Worm (Caenorhabditis elegans) whole organism, young adult: ENCODE results near the gene sshk-1.

Experiments used
- D2030.7 ChIP-seq: fragments of 200-800 bp; sonication (Bioruptor generic); IDR thresholded peaks from 2 replicates; pipeline ENCODE4 v1.3.6; 2022; ENCODE audit warnings: missing genetic modification reagents, missing genetic modification characterization, missing compliant biosample characterization
- F23B12.7 ChIP-seq: sonication (generic microtip); optimal IDR thresholded peaks from 2 replicates; lab custom pipeline; 2017; ENCODE audit warnings: missing genetic modification characterization, mild to moderate bottlenecking, missing compliant biosample characterization, antibody characterized with exemption, moderate library complexity; ENCODE audit not compliant: insufficient read depth
- F52B5.7 ChIP-seq: sonication (generic microtip); optimal IDR thresholded peaks from 2 replicates; lab custom pipeline; 2016; ENCODE audit warnings: mild to moderate bottlenecking, missing genetic modification characterization, missing compliant biosample characterization
- T07F8.4 ChIP-seq: sonication (generic microtip); optimal IDR thresholded peaks from 2 replicates; lab custom pipeline; 2016; ENCODE audit warnings: mild to moderate bottlenecking, missing genetic modification characterization, moderate library complexity, missing compliant biosample characterization
- Y95B8A.8 ChIP-seq: fragments of 200-800 bp; sonication (Bioruptor generic); IDR thresholded peaks from 2 replicates; pipeline ENCODE4 v1.3.6; 2022; ENCODE audit warnings: missing genetic modification reagents, missing genetic modification characterization, missing compliant biosample characterization
- ZK185.1 ChIP-seq: sonication (generic microtip); optimal IDR thresholded peaks from 2 replicates; lab custom pipeline; 2016; ENCODE audit warnings: mild to moderate bottlenecking, missing genetic modification characterization, missing compliant biosample characterization; ENCODE audit not compliant: poor library complexity, severe bottlenecking
- ama-1 ChIP-seq, 3 experiments: fragments of 150-350 bp in 1 of 3; sonication (generic microtip) in 2 of 3; optimal IDR thresholded peaks; 2 replicates each; lab custom pipeline; 2014 to 2018; ENCODE audit warnings: missing biosample characterization in 2 of 3, missing genetic modification characterization in 2 of 3, missing genetic modification reagents in 2 of 3
- atf-7 ChIP-seq: sonication (generic microtip); optimal IDR thresholded peaks from 2 replicates; lab custom pipeline; 2017; ENCODE audit warnings: mild to moderate bottlenecking, missing genetic modification characterization, missing compliant biosample characterization
- athp-1 ChIP-seq: sonication (generic microtip); optimal IDR thresholded peaks from 2 replicates; lab custom pipeline; 2017; ENCODE audit warnings: mild to moderate bottlenecking, missing genetic modification characterization, missing compliant biosample characterization
- attf-6 ChIP-seq: fragments of 200-800 bp; sonication (Bioruptor generic); IDR thresholded peaks from 2 replicates; pipeline ENCODE4 v1.3.6; 2022; ENCODE audit warnings: missing genetic modification reagents, missing genetic modification characterization, missing compliant biosample characterization
- bed-1 ChIP-seq: fragments of 200-800 bp; sonication (Bioruptor generic); IDR thresholded peaks from 2 replicates; pipeline ENCODE4 v1.3.6; 2022; ENCODE audit warnings: missing genetic modification reagents, missing genetic modification characterization, missing compliant biosample characterization
- cebp-2 ChIP-seq: fragments of 200-800 bp; sonication (Bioruptor generic); IDR thresholded peaks from 2 replicates; pipeline ENCODE4 v1.3.6; 2022; ENCODE audit warnings: missing genetic modification characterization, missing compliant biosample characterization
- ceh-27 ChIP-seq: fragments of 200-800 bp; sonication (Bioruptor generic); optimal IDR thresholded peaks from 2 replicates; lab custom pipeline; 2018; ENCODE audit warnings: mild to moderate bottlenecking, missing genetic modification characterization, moderate library complexity, missing compliant biosample characterization
- ceh-58 ChIP-seq: fragments of 200-800 bp; sonication (Bioruptor generic); IDR thresholded peaks from 2 replicates; pipeline ENCODE4 v1.3.6; 2022; ENCODE audit warnings: missing genetic modification characterization, missing compliant biosample characterization
- egl-44 ChIP-seq: fragments of 200-800 bp; sonication (Bioruptor generic); IDR thresholded peaks from 2 replicates; pipeline ENCODE4 v1.3.6; 2022; ENCODE audit warnings: missing genetic modification reagents, missing genetic modification characterization, missing compliant biosample characterization
- ekl-4 ChIP-seq: fragments of 200-800 bp; sonication (Bioruptor generic); IDR thresholded peaks from 2 replicates; pipeline ENCODE4 v1.3.6; 2022; ENCODE audit warnings: missing genetic modification reagents, missing genetic modification characterization, missing compliant biosample characterization
- him-1 ChIP-seq: sonication (generic microtip); optimal IDR thresholded peaks from 2 replicates; lab custom pipeline; 2016; ENCODE audit warnings: missing genotype, missing genetic modification reagents, missing genetic modification characterization, missing compliant biosample characterization
- hmg-20 ChIP-seq: fragments of 200-800 bp; sonication (Bioruptor generic); IDR thresholded peaks from 2 replicates; pipeline ENCODE4 v1.3.6; 2022; ENCODE audit warnings: missing genetic modification reagents, missing genetic modification characterization, missing compliant biosample characterization
- let-607 ChIP-seq, 2 experiments: fragments of 200-800 bp in 1 of 2; sonication (Bioruptor generic) in 1 of 2; sonication (generic microtip) in 1 of 2; optimal IDR thresholded peaks; 2 replicates each; lab custom pipeline; 2016 to 2018; ENCODE audit warnings: mild to moderate bottlenecking in 2 of 2, missing compliant biosample characterization in 2 of 2, missing genetic modification characterization in 2 of 2, moderate library complexity in 2 of 2, missing genotype in 1 of 2
- madf-3 ChIP-seq: fragments of 200-800 bp; sonication (Bioruptor generic); IDR thresholded peaks from 2 replicates; pipeline ENCODE4 v1.3.6; 2022; ENCODE audit warnings: missing genetic modification reagents, missing genetic modification characterization, missing compliant biosample characterization
- madf-8 ChIP-seq: fragments of 200-800 bp; sonication (Bioruptor generic); conservative IDR thresholded peaks from 2 replicates; pipeline ENCODE4 v1.3.6; 2022; ENCODE audit warnings: missing genetic modification reagents, missing genetic modification characterization, missing compliant biosample characterization
- mcd-1 ChIP-seq: fragments of 200-800 bp; sonication (Bioruptor generic); IDR thresholded peaks from 2 replicates; pipeline ENCODE4 v1.3.6; 2022; ENCODE audit warnings: missing genetic modification reagents, missing genetic modification characterization, missing compliant biosample characterization
- mxl-1 ChIP-seq: sonication (generic microtip); optimal IDR thresholded peaks from 2 replicates; lab custom pipeline; 2016; ENCODE audit warnings: missing genetic modification characterization, missing compliant biosample characterization
- nfya-2 ChIP-seq: fragments of 200-800 bp; sonication (Bioruptor generic); IDR thresholded peaks from 2 replicates; pipeline ENCODE4 v1.3.6; 2022; ENCODE audit warnings: missing genetic modification reagents, missing genetic modification characterization, missing compliant biosample characterization
- nfyb-1 ChIP-seq: fragments of 200-800 bp; sonication (Bioruptor generic); IDR thresholded peaks from 2 replicates; pipeline ENCODE4 v1.3.6; 2022; ENCODE audit warnings: missing genetic modification reagents, missing genetic modification characterization, missing compliant biosample characterization
- pha-4 ChIP-seq: fragments of 150-350 bp; sonication (generic microtip); optimal IDR thresholded peaks from 2 replicates; lab custom pipeline; 2014; ENCODE audit warnings: missing biosample characterization, missing genetic modification reagents, missing genetic modification characterization
- rcor-1 ChIP-seq: fragments of 200-800 bp; sonication (Bioruptor generic); IDR thresholded peaks from 2 replicates; pipeline ENCODE4 v1.3.6; 2022; ENCODE audit warnings: missing genetic modification reagents, missing genetic modification characterization, missing compliant biosample characterization
- rpc-1 ChIP-seq, 2 experiments: fragments of 150-350 bp in 1 of 2; sonication (generic microtip) in 1 of 2; optimal IDR thresholded peaks; 2 replicates each; lab custom pipeline; 2014 to 2018; ENCODE audit warnings: missing biosample characterization in 1 of 2, missing genetic modification characterization in 1 of 2, missing genetic modification reagents in 1 of 2, missing genotype in 1 of 2
- sdz-38 ChIP-seq: sonication (generic microtip); optimal IDR thresholded peaks from 2 replicates; lab custom pipeline; 2016; ENCODE audit warnings: missing genotype, missing genetic modification characterization, missing compliant biosample characterization
- snpc-1.1 ChIP-seq: sonication (generic microtip); optimal IDR thresholded peaks from 2 replicates; lab custom pipeline; 2017; ENCODE audit warnings: missing genetic modification characterization, mild to moderate bottlenecking, missing compliant biosample characterization, antibody characterized with exemption, moderate library complexity, missing genotype, missing genetic modification reagents; ENCODE audit not compliant: insufficient read depth
- snpc-1.3 ChIP-seq: sonication (generic microtip); optimal IDR thresholded peaks from 2 replicates; lab custom pipeline; 2017; ENCODE audit warnings: missing genetic modification characterization, mild to moderate bottlenecking, missing compliant biosample characterization, antibody characterized with exemption, moderate library complexity, missing genotype, missing genetic modification reagents; ENCODE audit not compliant: insufficient read depth
- snpc-3.4 ChIP-seq: sonication (generic microtip); optimal IDR thresholded peaks from 2 replicates; lab custom pipeline; 2017; ENCODE audit warnings: missing genetic modification characterization, mild to moderate bottlenecking, missing compliant biosample characterization, antibody characterized with exemption, moderate library complexity, missing genotype, missing genetic modification reagents
- snpc-4 ChIP-seq, 5 experiments: fragments of 150-350 bp in 1 of 5; sonication (generic microtip) in 4 of 5; optimal IDR thresholded peaks; 2 replicates each; lab custom pipeline; 2014 to 2018; ENCODE audit warnings: missing genetic modification characterization in 5 of 5, missing biosample characterization in 3 of 5, antibody characterized with exemption in 2 of 5, mild to moderate bottlenecking in 2 of 5, missing compliant biosample characterization in 2 of 5, missing genotype in 2 of 5, moderate library complexity in 2 of 5, missing genetic modification reagents in 1 of 5

Gene sshk-1

DNA sequence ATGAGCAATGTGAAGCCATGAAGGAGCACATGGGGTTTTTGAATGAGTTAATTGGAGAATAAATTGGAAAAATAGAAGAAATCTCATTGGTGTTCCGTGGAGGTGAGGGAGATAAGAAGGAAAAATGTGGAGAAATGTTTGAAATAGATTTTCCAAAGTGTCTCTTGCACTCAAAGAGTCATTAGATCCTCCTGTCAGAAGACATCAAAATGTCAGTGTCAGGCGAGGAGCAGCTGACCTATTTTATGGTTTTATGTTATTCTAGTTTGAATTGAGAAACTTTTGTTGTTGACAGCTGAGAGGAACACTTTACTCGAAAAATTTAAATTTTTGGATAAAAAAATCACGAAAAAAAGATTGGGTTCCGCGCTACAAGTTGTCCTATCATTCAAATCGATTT is 34.6 kb downstream of the sshk-1 start, which contains the start of gene clec-264:
TSS of gene clec-264 (minus strand) at position 122 of the 400 bp plus-strand sequence.
- TF ChIP-seq Y95B8A.8 (GFP tag; lab: Robert Waterston, UW) (no peak), let-607 (tag; optimal IDR thresholded peaks at IDR 0.05; lab: Kevin White, UChicago) (no peak), sdz-38 (no peak), nfya-2 (GFP tag; lab: Robert Waterston, UW) (no peak), athp-1 (tag; lab: Kevin White, UChicago) (no peak), atf-7 (tag; lab: Kevin White, UChicago) (no peak), mxl-1 (tag; lab: Kevin White, UChicago) (no peak), ekl-4 (GFP tag; lab: Robert Waterston, UW) (no peak), madf-8 (GFP tag; lab: Robert Waterston, UW) (no peak), snpc-1.1 (tag; lab: Kevin White, UChicago) (no peak), nfyb-1 (GFP tag; lab: Robert Waterston, UW) (no peak), rcor-1 (GFP tag; lab: Robert Waterston, UW) (no peak), ceh-27 (GFP tag; lab: Kevin White, UChicago) (no peak), ceh-58 (GFP tag; lab: Robert Waterston, UW) (no peak), bed-1 (GFP tag; lab: Robert Waterston, UW) (no peak), snpc-4 (GFP tag; optimal IDR thresholded peaks at IDR 0.05; lab: Kevin White, UChicago) (no peak), snpc-4 (tag; optimal IDR thresholded peaks at IDR 0.05; lab: Kevin White, UChicago) (no peak), pha-4 (tag; lab: Kevin White, UChicago) (no peak)
- TF ChIP-seq, all 124 proteins: peak for 0

DNA sequence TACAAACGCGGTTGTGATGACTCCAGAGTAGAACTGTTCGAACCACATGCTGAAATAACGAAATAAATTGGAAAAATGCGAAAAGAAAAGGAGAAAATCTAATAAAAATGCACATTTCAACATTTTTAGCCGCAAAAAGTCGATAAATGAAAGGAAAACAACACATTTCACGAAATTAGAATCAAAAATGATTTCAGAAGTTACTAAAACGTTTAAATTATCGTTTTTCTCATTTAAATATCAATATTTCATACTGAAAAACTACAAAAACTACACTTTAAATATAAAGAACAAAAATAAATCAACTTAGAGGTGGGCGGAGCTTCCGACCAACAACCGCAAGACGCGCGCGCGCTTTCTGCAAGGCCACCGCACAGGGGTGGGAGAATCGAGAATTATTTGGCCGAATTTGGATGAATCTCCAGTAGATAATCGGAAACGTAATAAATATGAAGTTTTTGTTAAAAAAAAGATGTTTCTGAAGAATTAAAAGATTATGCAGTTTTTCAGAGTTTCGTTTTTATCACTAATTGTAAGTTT is 36.0 kb downstream of the sshk-1 start, which contains the start of gene ndua-1:
TSS of gene ndua-1 (minus strand) at position 51 of the 540 bp plus-strand sequence.
- TF ChIP-seq ama-1 (optimal IDR thresholded peaks at IDR 0.05; lab: Kevin White, UChicago) (no peak), ama-1 (GFP tag; optimal IDR thresholded peaks at IDR 0.05; lab: Kevin White, UChicago) (peak in 1 of 2 experiments; percentile 28), snpc-1.3 (tag; lab: Kevin White, UChicago) (peak; percentile 17), rpc-1 (optimal IDR thresholded peaks at IDR 0.05; lab: Kevin White, UChicago) (peak; percentile 19), rpc-1 (tag; optimal IDR thresholded peaks at IDR 0.05; lab: Kevin White, UChicago) (no peak), mcd-1 (GFP tag; lab: Robert Waterston, UW) (0 out of 2 replicates have a peak, but pooled peaks have one; percentile 30), nfyb-1 (GFP tag; lab: Robert Waterston, UW) (no peak), F52B5.7 (tag; lab: Kevin White, UChicago) (no peak), ZK185.1 (tag; lab: Kevin White, UChicago) (peak; percentile 20), snpc-1.1 (tag; lab: Kevin White, UChicago) (peak; percentile 26), F23B12.7 (tag; lab: Kevin White, UChicago) (peak; percentile 50), madf-3 (no peak), D2030.7 (GFP tag; lab: Robert Waterston, UW) (peak; percentile 49)

ce11 chrV:20853581-20854161 is 37.7 kb downstream of the sshk-1 start, which contains the start of gene F31D4.5:
TSS of gene F31D4.5 (plus strand) at chrV:20854071.
- TF ChIP-seq snpc-3.4 (no peak), cebp-2 (GFP tag; lab: Robert Waterston, UW) (no peak), rcor-1 (GFP tag; lab: Robert Waterston, UW) (no peak), ZK185.1 (tag; lab: Kevin White, UChicago) (no peak)

- TF ChIP-seq ZK185.1 (tag; lab: Kevin White, UChicago): no peak
- no peak for TF ChIP-seq hmg-20
- no peak for TF ChIP-seq T07F8.4 (tag; lab: Kevin White, UChicago)
- no peak for TF ChIP-seq egl-44 (GFP tag; lab: Robert Waterston, UW)
- no peak for TF ChIP-seq him-1 (tag; lab: Kevin White, UChicago)
- TF ChIP-seq attf-6 (GFP tag; lab: Robert Waterston, UW): no peak
Measured at ce11 chrV:20861080-20861479, 45.1 kb downstream of the sshk-1 start, which contains the start of gene try-4. TSS of gene try-4 (minus strand) at chrV:20861153.
